Worm (Caenorhabditis elegans) whole organism, late embryonic: ENCODE measurements around the gene F28H7.2.

ENCODE experiments used
- ahr-1 ChIP-seq: sonication (generic microtip); optimal IDR thresholded peaks from 2 replicates; lab custom pipeline; 2016; ENCODE audit warnings: missing genetic modification characterization, missing compliant biosample characterization
- elt-4 ChIP-seq: sonication (generic microtip); optimal IDR thresholded peaks from 2 replicates; lab custom pipeline; 2016; ENCODE audit warnings: missing genetic modification characterization, missing compliant biosample characterization

ce11 chrV:10790921-10791320, 43.2 kb downstream of the F28H7.2 start, which contains the start of gene D1054.9:
- TF ChIP-seq ahr-1 (tag; lab: Kevin White, UChicago) (no peak), elt-4 (tag; lab: Kevin White, UChicago) (no peak)
